Worm (Caenorhabditis elegans): Measurements from ENCODE around the gene F38A1.8.

ce11 chrIV:1216290-1216689 is 23.4 kb downstream of the F38A1.8 start, which contains the start of gene W09G12.9:
- no peak for TF ChIP-seq unc-55 (GFP tag; optimal IDR thresholded peaks at IDR 0.05)
- no peak for TF ChIP-seq nhr-23 (tag; optimal IDR thresholded peaks at IDR 0.05)
- TF ChIP-seq F13H6.1 (tag; optimal IDR thresholded peaks at IDR 0.05), result no peak
- TF ChIP-seq lin-39 (tag; optimal IDR thresholded peaks at IDR 0.05), result no peak
- TF ChIP-seq egl-27 (tag; optimal IDR thresholded peaks at IDR 0.05), result no peak
- no peak for TF ChIP-seq nhr-237 (tag; optimal IDR thresholded peaks at IDR 0.05)
- no peak for TF ChIP-seq lsy-2 (tag; optimal IDR thresholded peaks at IDR 0.05)
- TF ChIP-seq nhr-10 (tag; optimal IDR thresholded peaks at IDR 0.05), result no peak
- TF ChIP-seq unc-62 (GFP tag; optimal IDR thresholded peaks at IDR 0.05), result no peak
- no peak for TF ChIP-seq ztf-1 (GFP tag; conservative IDR thresholded peaks at IDR 0.05)
- no peak for TF ChIP-seq ztf-11 (tag; optimal IDR thresholded peaks at IDR 0.05)
- TF ChIP-seq lin-13 (GFP tag; optimal IDR thresholded peaks at IDR 0.05), result no peak
